Worm (Caenorhabditis elegans): ENCODE data around the gene cdh-8.

Gene cdh-8

DNA sequence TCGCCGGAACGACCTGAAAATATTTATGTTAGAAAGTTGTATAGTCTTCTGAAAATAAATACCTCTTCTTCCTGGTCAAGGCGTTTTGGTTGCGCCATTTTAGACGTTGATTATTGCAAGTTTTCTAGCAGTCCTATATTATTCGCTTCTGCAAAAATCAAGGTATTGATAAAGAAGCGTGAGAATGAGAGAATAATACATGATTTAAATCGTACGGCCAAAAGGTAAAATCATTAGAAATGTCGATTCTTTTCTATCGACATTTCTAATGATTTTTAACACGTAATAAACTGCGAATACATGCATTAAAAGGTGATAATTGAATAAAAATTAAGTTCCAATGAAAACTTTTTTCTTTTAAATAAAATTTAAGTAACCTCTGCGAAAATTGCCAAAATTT is 36.3 kb downstream of the cdh-8 start, which contains the start of gene fln-1:
Gene fln-1 (minus strand): TSS at position 101 of the 400 bp plus-strand sequence.
- TF ChIP-seq rcor-1 (GFP tag; IDR thresholded peaks at IDR 0.05) (no peak), sea-2 (GFP tag; IDR thresholded peaks at IDR 0.05) (no peak), repo-1 (tag; optimal IDR thresholded peaks at IDR 0.05) (no peak), Y53F4B.3 (GFP tag; IDR thresholded peaks at IDR 0.05) (no peak), hlh-26 (GFP tag; conservative IDR thresholded peaks at IDR 0.05) (no peak), tbp1 (GFP tag; optimal IDR thresholded peaks at IDR 0.05) (no peak), pbrm-1 (GFP tag; IDR thresholded peaks at IDR 0.05) (no peak), ceh-100 (GFP tag; IDR thresholded peaks at IDR 0.05) (no peak), tbx-9 (tag; optimal IDR thresholded peaks at IDR 0.05; ENCODE audit: borderline replicate concordance) (no peak), egrh-3 (GFP tag; IDR thresholded peaks at IDR 0.05) (no peak), F49E8.2 (tag; optimal IDR thresholded peaks at IDR 0.05; ENCODE audit: insufficient read depth) (no peak), nfya-2 (GFP tag; IDR thresholded peaks at IDR 0.05) (no peak), snpc-1.3 (tag; optimal IDR thresholded peaks at IDR 0.05; ENCODE audit: insufficient read depth) (no peak)

DNA sequence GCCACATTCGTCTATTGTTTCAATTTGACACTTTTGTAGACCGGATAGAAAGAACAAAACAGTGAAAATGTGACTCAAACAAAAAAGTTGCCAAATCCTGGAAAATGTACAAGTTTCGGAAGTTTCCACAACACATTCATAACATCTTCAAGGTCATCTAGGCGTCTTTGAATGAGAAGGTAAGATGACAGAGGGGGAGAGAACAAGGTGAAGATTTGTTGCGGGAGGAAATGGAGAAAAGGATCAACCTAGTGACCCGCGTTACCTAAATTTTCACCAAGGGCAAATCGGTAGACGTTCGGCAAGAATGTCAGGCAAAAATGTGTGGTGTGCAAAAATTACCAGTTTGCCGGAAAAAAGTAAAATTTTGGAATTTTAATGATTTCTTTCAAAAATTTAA is 38.2 kb downstream of the cdh-8 start:
- TF ChIP-seq nhr-80 (tag; optimal IDR thresholded peaks at IDR 0.05) (no peak), lir-1 (GFP tag; conservative IDR thresholded peaks at IDR 0.05) (no peak), egl-44 (GFP tag; IDR thresholded peaks at IDR 0.05) (no peak), hlh-12 (tag; optimal IDR thresholded peaks at IDR 0.05) (no peak), nhr-120 (GFP tag; IDR thresholded peaks at IDR 0.05) (no peak), ztf-3 (GFP tag; optimal IDR thresholded peaks at IDR 0.05) (no peak), F37B4.10 (GFP tag; IDR thresholded peaks at IDR 0.05) (no peak), ztf-26 (tag; optimal IDR thresholded peaks at IDR 0.05) (no peak), Y53G8AR.9 (GFP tag; conservative IDR thresholded peaks at IDR 0.05) (no peak), pha-4 (tag; optimal IDR thresholded peaks at IDR 0.05) (no peak), F39B2.1 (GFP tag; IDR thresholded peaks at IDR 0.05) (no peak), Y95B8A.8 (GFP tag; IDR thresholded peaks at IDR 0.05) (no peak), mel-28 (tag; optimal IDR thresholded peaks at IDR 0.05; ENCODE audit: borderline replicate concordance) (no peak), ceh-27 (GFP tag; optimal IDR thresholded peaks at IDR 0.05) (no peak)

ce11 chrIV:378367-378766 is 38.8 kb downstream of the cdh-8 start:
- TF ChIP-seq nhr-120 (GFP tag; IDR thresholded peaks at IDR 0.05) (no peak), nhr-80 (tag; optimal IDR thresholded peaks at IDR 0.05) (peak; percentile 63)

DNA sequence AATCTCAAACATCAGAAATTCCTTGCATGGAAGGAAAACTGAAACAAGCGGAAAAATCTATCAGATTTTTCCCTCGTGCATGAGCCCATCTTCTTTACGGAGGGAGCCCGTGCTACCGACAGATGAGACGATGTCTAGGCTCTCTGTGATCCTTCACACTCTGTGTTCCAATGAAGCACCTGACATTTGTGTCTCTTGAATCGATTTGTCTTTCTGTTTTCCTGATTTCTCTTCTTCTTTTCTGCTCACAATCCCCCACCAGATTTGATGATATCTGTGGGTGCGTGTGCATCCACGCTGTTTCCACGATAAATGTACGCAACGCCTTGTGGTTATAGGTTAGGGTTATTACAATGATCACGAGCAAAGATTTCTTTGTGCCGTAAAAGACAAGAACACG is 39.2 kb downstream of the cdh-8 start:
- TF ChIP-seq nfyb-1 (GFP tag; IDR thresholded peaks at IDR 0.05): no peak
- TF ChIP-seq F49E8.2 (tag; optimal IDR thresholded peaks at IDR 0.05; ENCODE audit: insufficient read depth): no peak
- TF ChIP-seq K11D2.4 (GFP tag; IDR thresholded peaks at IDR 0.05): no peak
- no peak for TF ChIP-seq ceh-40 (GFP tag; IDR thresholded peaks at IDR 0.05)
- no peak for TF ChIP-seq cebp-2 (GFP tag; IDR thresholded peaks at IDR 0.05)
- TF ChIP-seq tlf-1 (GFP tag; optimal IDR thresholded peaks at IDR 0.05): no peak
- no peak for TF ChIP-seq ceh-79 (tag; optimal IDR thresholded peaks at IDR 0.05)
- TF ChIP-seq T07F8.4 (tag; optimal IDR thresholded peaks at IDR 0.05): no peak
- no peak for TF ChIP-seq ceh-100 (GFP tag; IDR thresholded peaks at IDR 0.05)
- no peak for TF ChIP-seq F39B2.1 (GFP tag; IDR thresholded peaks at IDR 0.05)
- no peak for TF ChIP-seq ztf-26 (tag; optimal IDR thresholded peaks at IDR 0.05)
- TF ChIP-seq rpc-1 (optimal IDR thresholded peaks at IDR 0.05): no peak
- no peak for TF ChIP-seq rpc-1 (tag; optimal IDR thresholded peaks at IDR 0.05)
- TF ChIP-seq hrde-1 (tag; optimal IDR thresholded peaks at IDR 0.05; ENCODE audit: borderline replicate concordance): no peak
- no peak for TF ChIP-seq him-1 (tag; optimal IDR thresholded peaks at IDR 0.05)
- TF ChIP-seq die-1 (tag; optimal IDR thresholded peaks at IDR 0.05): no peak
- no peak for TF ChIP-seq zfh-2 (GFP tag; conservative IDR thresholded peaks at IDR 0.05)
- no peak for TF ChIP-seq ztf-3 (GFP tag; optimal IDR thresholded peaks at IDR 0.05)
- TF ChIP-seq Y56A3A.18 (GFP tag; IDR thresholded peaks at IDR 0.05): no peak
- no peak for TF ChIP-seq lin-54 (GFP tag; optimal IDR thresholded peaks at IDR 0.05)
- no peak for TF ChIP-seq Y67H2A.10 (GFP tag; conservative IDR thresholded peaks at IDR 0.05)

All from whole organism, young adult.